Worm (Caenorhabditis elegans): ENCODE data around the gene droe-8.

Gene droe-8

ce11 chrV:8754670-8755069, 28.3 kb downstream of the droe-8 start, which contains the start of gene B0507.4:
TSS of gene B0507.4 (plus strand) at chrV:8754970.
- TF ChIP-seq lir-3 (tag; optimal IDR thresholded peaks at IDR 0.05) = no peak
- TF ChIP-seq pha-4 (GFP tag; IDR thresholded peaks at IDR 0.05) = no peak
- TF ChIP-seq pha-4 (tag; optimal IDR thresholded peaks at IDR 0.05) = no peak
- no peak for TF ChIP-seq madf-5 (GFP tag; IDR thresholded peaks at IDR 0.05)
- TF ChIP-seq ama-1 (optimal IDR thresholded peaks at IDR 0.05) = no peak
- TF ChIP-seq nhr-102 (tag; optimal IDR thresholded peaks at IDR 0.05) = no peak
- TF ChIP-seq ZK546.5 (tag; optimal IDR thresholded peaks at IDR 0.05) = no peak
- TF ChIP-seq hif-1 (tag; optimal IDR thresholded peaks at IDR 0.05) = no peak
- TF ChIP-seq madf-9 (GFP tag; conservative IDR thresholded peaks at IDR 0.05) = no peak

ce11 chrV:8758618-8759017, 32.3 kb downstream of the droe-8 start, which contains the start of gene B0507.7:
TSS of gene B0507.7 (minus strand) at chrV:8758718.
- TF ChIP-seq mdt-29 (GFP tag; IDR thresholded peaks at IDR 0.05) (no peak), tag-97 (GFP tag; IDR thresholded peaks at IDR 0.05) (no peak), aha-1 (tag) (no peak)

ce11 chrV:8760416-8760815, 34.1 kb downstream of the droe-8 start, which contains the start of gene ddn-1:
TSS of gene ddn-1 (minus strand) at chrV:8760516.
- no peak for TF ChIP-seq attf-4 (tag; optimal IDR thresholded peaks at IDR 0.05)

ce11 chrV:8762861-8763260, 36.5 kb downstream of the droe-8 start, which contains the start of gene B0507.8:
TSS of gene B0507.8 (minus strand) at chrV:8762961.
- TF ChIP-seq set-16 (GFP tag; IDR thresholded peaks at IDR 0.05) (no peak), R02D3.7 (tag; optimal IDR thresholded peaks at IDR 0.05) (no peak), mxl-3 (GFP tag; optimal IDR thresholded peaks at IDR 0.05) (no peak), egl-27 (tag; optimal IDR thresholded peaks at IDR 0.05) (no peak), hlh-11 (tag; optimal IDR thresholded peaks at IDR 0.05) (no peak), lir-3 (tag; optimal IDR thresholded peaks at IDR 0.05) (no peak), egl-43 (GFP tag; IDR thresholded peaks at IDR 0.05) (no peak), vab-7 (GFP tag; IDR thresholded peaks at IDR 0.05) (no peak), arid-1 (GFP tag; conservative IDR thresholded peaks at IDR 0.05) (no peak), zip-2 (tag; optimal IDR thresholded peaks at IDR 0.05) (no peak), mep-1 (tag; optimal IDR thresholded peaks at IDR 0.05) (no peak), duxl-1 (tag; optimal IDR thresholded peaks at IDR 0.05; ENCODE audit: poor library complexity) (no peak)

- no peak for TF ChIP-seq tag-97 (GFP tag; IDR thresholded peaks at IDR 0.05)
- TF ChIP-seq cey-2 (tag; optimal IDR thresholded peaks at IDR 0.05; ENCODE audit: borderline replicate concordance, insufficient read depth) = no peak
- no peak for TF ChIP-seq pha-4 (GFP tag; IDR thresholded peaks at IDR 0.05)
- TF ChIP-seq pha-4 (tag; optimal IDR thresholded peaks at IDR 0.05) = no peak
- TF ChIP-seq dmd-6 (GFP tag; IDR thresholded peaks at IDR 0.05) = no peak
- no peak for TF ChIP-seq lsy-2 (tag; optimal IDR thresholded peaks at IDR 0.05)
- no peak for TF ChIP-seq snpc-1.2 (GFP tag; IDR thresholded peaks at IDR 0.05)
- TF ChIP-seq F10B5.3 (tag; optimal IDR thresholded peaks at IDR 0.05) = no peak
- TF ChIP-seq lir-3 (tag; optimal IDR thresholded peaks at IDR 0.05) = no peak
- no peak for TF ChIP-seq ceh-20 (GFP tag; IDR thresholded peaks at IDR 0.05)
- TF ChIP-seq Y75B8A.6 (GFP tag; IDR thresholded peaks at IDR 0.05) = no peak
- TF ChIP-seq ceh-44 (GFP tag; IDR thresholded peaks at IDR 0.05) = no peak
- no peak for TF ChIP-seq mes-2 (tag; optimal IDR thresholded peaks at IDR 0.05; ENCODE audit: poor library complexity, severe bottlenecking)
- no peak for TF ChIP-seq zag-1 (tag; optimal IDR thresholded peaks at IDR 0.05)
These were observed 39.6 kb downstream of the droe-8 start, which contains the start of gene B0507.9 for ce11 chrV:8765938-8766337. TSS of gene B0507.9 (minus strand) at chrV:8766038.

All from whole organism, L4 larva.